Worm (Caenorhabditis elegans) whole organism, late embryonic: ENCODE data around the gene F41E6.1.

ENCODE experiments used
- ama-1 ChIP-seq: fragments of 150-350 bp; optimal IDR thresholded peaks from 2 replicates; lab custom pipeline; 2014
- ceh-2 ChIP-seq: sonication (generic microtip); optimal IDR thresholded peaks from 2 replicates; lab custom pipeline; 2016; ENCODE audit warnings: missing genotype, missing genetic modification characterization, missing compliant biosample characterization
- elt-2 ChIP-seq: sonication (generic microtip); optimal IDR thresholded peaks from 2 replicates; lab custom pipeline; 2016; ENCODE audit warnings: missing genetic modification reagents, missing genetic modification characterization, missing compliant biosample characterization
- ets-4 ChIP-seq: sonication (generic microtip); optimal IDR thresholded peaks from 2 replicates; lab custom pipeline; 2016; ENCODE audit warnings: missing genetic modification characterization, missing compliant biosample characterization
- fax-1 ChIP-seq: sonication (generic microtip); optimal IDR thresholded peaks from 2 replicates; lab custom pipeline; 2016; ENCODE audit warnings: missing genotype, missing genetic modification characterization, missing compliant biosample characterization
- fkh-10 ChIP-seq: fragments of 150-350 bp; optimal IDR thresholded peaks from 2 replicates; lab custom pipeline; 2014; ENCODE audit warnings: missing biosample characterization, missing genetic modification reagents, missing genetic modification characterization
- fkh-6 ChIP-seq: sonication (generic microtip); optimal IDR thresholded peaks from 2 replicates; lab custom pipeline; 2016; ENCODE audit warnings: missing genetic modification characterization, missing compliant biosample characterization
- hlh-30 ChIP-seq: sonication (generic microtip); optimal IDR thresholded peaks from 2 replicates; lab custom pipeline; 2017; ENCODE audit warnings: antibody characterized with exemption, missing genetic modification characterization, missing compliant biosample characterization; ENCODE audit not compliant: insufficient read depth
- lim-6 ChIP-seq: sonication (generic microtip); optimal IDR thresholded peaks from 2 replicates; lab custom pipeline; 2016; ENCODE audit warnings: missing genetic modification characterization, missing compliant biosample characterization
- mec-3 ChIP-seq: sonication (generic microtip); optimal IDR thresholded peaks from 2 replicates; lab custom pipeline; 2016; ENCODE audit warnings: borderline replicate concordance, missing genetic modification characterization, missing compliant biosample characterization
- nhr-11 ChIP-seq: fragments of 150-350 bp; optimal IDR thresholded peaks from 2 replicates; lab custom pipeline; 2014; ENCODE audit warnings: missing biosample characterization, missing genetic modification characterization
- pha-4 ChIP-seq: fragments of 150-350 bp; optimal IDR thresholded peaks from 2 replicates; lab custom pipeline; 2018; ENCODE audit warnings: missing biosample characterization, missing genetic modification reagents, missing genetic modification characterization
- pros-1 ChIP-seq: fragments of 150-350 bp; optimal IDR thresholded peaks from 2 replicates; lab custom pipeline; 2014; ENCODE audit warnings: missing biosample characterization, missing genetic modification reagents, missing genetic modification characterization
- sox-4 ChIP-seq: sonication (generic microtip); optimal IDR thresholded peaks from 2 replicates; lab custom pipeline; 2017; ENCODE audit warnings: mild to moderate bottlenecking, missing genetic modification characterization, inconsistent platforms, missing compliant biosample characterization

- TF ChIP-seq nhr-11 (tag; lab: Kevin White, UChicago) (no peak), ceh-2 (tag; lab: Kevin White, UChicago) (no peak), ama-1 (lab: Kevin White, UChicago) (no peak), pros-1 (tag; lab: Kevin White, UChicago) (no peak), ets-4 (no peak), fkh-10 (GFP tag; lab: Kevin White, UChicago) (no peak), elt-2 (tag; lab: Kevin White, UChicago) (no peak), sox-4 (tag; lab: Kevin White, UChicago) (no peak), hlh-30 (tag; lab: Kevin White, UChicago) (no peak), pha-4 (tag; lab: Kevin White, UChicago) (no peak), fkh-6 (tag; lab: Kevin White, UChicago) (no peak), mec-3 (tag; lab: Kevin White, UChicago) (no peak), fax-1 (tag; lab: Kevin White, UChicago) (no peak), lim-6 (tag; lab: Kevin White, UChicago) (no peak)
Measured at ce11 chrV:8635575-8635974, 13.2 kb downstream of the F41E6.1 start, which contains the start of gene oac-29.
